Worm (Caenorhabditis elegans) whole organism, mixed stage, embryonic: Measurements from ENCODE around the gene F32H5.1.

Source experiments
- mab-5 ChIP-seq: fragments of 150-350 bp; optimal IDR thresholded peaks from 2 replicates; lab custom pipeline; 2014; ENCODE audit warnings: missing biosample characterization, missing genetic modification characterization
- unc-62 ChIP-seq: fragments of 150-350 bp; optimal IDR thresholded peaks from 2 replicates; lab custom pipeline; 2014; ENCODE audit warnings: missing biosample characterization, missing genetic modification reagents, missing genetic modification characterization

- TF ChIP-seq unc-62 (GFP tag; lab: Kevin White, UChicago): no peak
- TF ChIP-seq mab-5: no peak
Observed at ce11 chrV:13387472-13387871, 29.6 kb upstream of the F32H5.1 start.
